Worm (Caenorhabditis elegans) whole organism, L1 larva: ENCODE results near the gene dct-19.

ENCODE experiments used
- F16B12.6 ChIP-seq: fragments of 150-350 bp; optimal IDR thresholded peaks from 2 replicates; lab custom pipeline; 2014; ENCODE audit warnings: missing biosample characterization, missing genetic modification characterization
- alr-1 ChIP-seq: fragments of 200-800 bp; sonication (Bioruptor generic); optimal IDR thresholded peaks from 2 replicates; lab custom pipeline; 2018; ENCODE audit warnings: borderline replicate concordance, mild to moderate bottlenecking, missing genetic modification characterization, missing compliant biosample characterization
- ceh-63 ChIP-seq: fragments of 200-800 bp; sonication (Bioruptor generic); optimal IDR thresholded peaks from 2 replicates; lab custom pipeline; 2018; ENCODE audit warnings: mild to moderate bottlenecking, missing genetic modification characterization, missing compliant biosample characterization
- ceh-88 ChIP-seq: fragments of 200-800 bp; sonication (Bioruptor generic); IDR thresholded peaks from 2 replicates; pipeline ENCODE4 v1.3.6; 2022; ENCODE audit warnings: missing genetic modification characterization, missing compliant biosample characterization
- dpl-1 ChIP-seq, 3 experiments: fragments of 150-350 bp in 2 of 3; sonication (generic microtip) in 1 of 3; optimal IDR thresholded peaks; 2 replicates each; lab custom pipeline; 2014 to 2017; ENCODE audit warnings: missing biosample characterization in 3 of 3, missing genetic modification characterization in 3 of 3, missing genetic modification reagents in 3 of 3
- efl-3 ChIP-seq: fragments of 200-800 bp; sonication (Bioruptor generic); optimal IDR thresholded peaks from 2 replicates; lab custom pipeline; 2018; ENCODE audit warnings: mild to moderate bottlenecking, missing genetic modification characterization, missing compliant biosample characterization
- egl-27 ChIP-seq, 2 experiments: fragments of 150-350 bp in 1 of 2; sonication (generic microtip); optimal IDR thresholded peaks; 3 replicates each; lab custom pipeline; 2017 to 2018; ENCODE audit warnings: missing biosample characterization in 2 of 2, missing genetic modification characterization in 2 of 2, missing genetic modification reagents in 2 of 2
- elt-2 ChIP-seq: sonication (generic microtip); optimal IDR thresholded peaks from 2 replicates; lab custom pipeline; 2016; ENCODE audit warnings: missing genetic modification characterization, mild to moderate bottlenecking, inconsistent platforms, missing compliant biosample characterization, missing genetic modification reagents
- elt-3 ChIP-seq, 6 experiments: fragments of 150-350 bp in 1 of 6; sonication (generic microtip); optimal IDR thresholded peaks; 2 replicates each; lab custom pipeline; 2017 to 2018; ENCODE audit warnings: missing biosample characterization in 6 of 6, missing genetic modification characterization in 6 of 6, inconsistent platforms in 1 of 6
- fkh-10 ChIP-seq: sonication (generic microtip); optimal IDR thresholded peaks from 2 replicates; lab custom pipeline; 2017; ENCODE audit warnings: missing biosample characterization, missing genetic modification reagents, missing genetic modification characterization
- fkh-4 ChIP-seq: sonication (generic microtip); optimal IDR thresholded peaks from 2 replicates; lab custom pipeline; 2016; ENCODE audit warnings: missing compliant biosample characterization, missing genetic modification characterization, borderline replicate concordance
- fos-1 ChIP-seq: fragments of 150-350 bp; optimal IDR thresholded peaks from 2 replicates; lab custom pipeline; 2014; ENCODE audit warnings: missing biosample characterization, missing genetic modification characterization
- hlh-4 ChIP-seq: sonication (generic microtip); optimal IDR thresholded peaks from 2 replicates; lab custom pipeline; 2016; ENCODE audit warnings: mild to moderate bottlenecking, missing genetic modification characterization, missing compliant biosample characterization
- lin-14 ChIP-seq: fragments of 200-800 bp; sonication (Bioruptor generic); optimal IDR thresholded peaks from 2 replicates; lab custom pipeline; 2018; ENCODE audit warnings: mild to moderate bottlenecking, missing genetic modification characterization, moderate library complexity, missing compliant biosample characterization
- lin-35 ChIP-seq, 2 experiments: fragments of 150-350 bp; optimal IDR thresholded peaks; 2 replicates each; lab custom pipeline; 2014; ENCODE audit warnings: missing biosample characterization in 2 of 2, missing genetic modification characterization in 2 of 2, missing genetic modification reagents in 2 of 2
- lin-39 ChIP-seq: fragments of 150-350 bp; optimal IDR thresholded peaks from 2 replicates; lab custom pipeline; 2014; ENCODE audit warnings: missing biosample characterization, missing genetic modification reagents, missing genetic modification characterization
- lsy-2 ChIP-seq, 2 experiments: fragments of 150-350 bp; optimal IDR thresholded peaks; 2 replicates each; lab custom pipeline; 2014; ENCODE audit warnings: missing biosample characterization in 2 of 2, missing genetic modification characterization in 2 of 2
- mdl-1 ChIP-seq, 2 experiments: fragments of 150-350 bp; optimal IDR thresholded peaks; 2 replicates each; lab custom pipeline; 2014 to 2017; ENCODE audit warnings: missing biosample characterization in 2 of 2, missing genetic modification characterization in 2 of 2, inconsistent platforms in 1 of 2
- nhr-12 ChIP-seq: sonication (generic microtip); optimal IDR thresholded peaks from 2 replicates; lab custom pipeline; 2017; ENCODE audit warnings: missing biosample characterization, missing genetic modification characterization
- nhr-28 ChIP-seq: fragments of 150-350 bp; optimal IDR thresholded peaks from 2 replicates; lab custom pipeline; 2014; ENCODE audit warnings: missing biosample characterization, missing genetic modification characterization
- nhr-47 ChIP-seq: sonication (generic microtip); optimal IDR thresholded peaks from 2 replicates; lab custom pipeline; 2016; ENCODE audit warnings: mild to moderate bottlenecking, missing genetic modification characterization, moderate library complexity, missing compliant biosample characterization
- nhr-77 ChIP-seq: fragments of 150-350 bp; optimal IDR thresholded peaks from 2 replicates; lab custom pipeline; 2014; ENCODE audit warnings: missing biosample characterization, missing genetic modification characterization
- nhr-85 ChIP-seq: sonication (generic microtip); peaks from one replicate; lab custom pipeline; 2016; ENCODE audit warnings: missing genetic modification characterization, inconsistent platforms, missing compliant biosample characterization
- skn-1 ChIP-seq: fragments of 150-350 bp; optimal IDR thresholded peaks from 2 replicates; lab custom pipeline; 2014; ENCODE audit warnings: missing biosample characterization, missing genetic modification characterization
- snpc-4 ChIP-seq: fragments of 150-350 bp; optimal IDR thresholded peaks from 2 replicates; lab custom pipeline; 2014; ENCODE audit warnings: missing biosample characterization, missing genetic modification characterization
- sptf-1 ChIP-seq: fragments of 150-350 bp; optimal IDR thresholded peaks from 2 replicates; lab custom pipeline; 2014; ENCODE audit warnings: missing biosample characterization, missing genetic modification characterization
- swsn-7 ChIP-seq: sonication (generic microtip); optimal IDR thresholded peaks from 2 replicates; lab custom pipeline; 2016; ENCODE audit warnings: missing genetic modification characterization, missing compliant biosample characterization
- tlp-1 ChIP-seq: fragments of 150-350 bp; optimal IDR thresholded peaks from 2 replicates; lab custom pipeline; 2014; ENCODE audit warnings: missing biosample characterization, missing genetic modification characterization
- unc-86 ChIP-seq: sonication (generic microtip); optimal IDR thresholded peaks from 2 replicates; lab custom pipeline; 2016; ENCODE audit warnings: missing genetic modification characterization, missing compliant biosample characterization
- vab-15 ChIP-seq: sonication (generic microtip); optimal IDR thresholded peaks from 2 replicates; lab custom pipeline; 2017; ENCODE audit warnings: missing genotype, mild to moderate bottlenecking, missing genetic modification characterization, missing compliant biosample characterization
- zip-4 ChIP-seq: fragments of 200-800 bp; sonication (Bioruptor generic); optimal IDR thresholded peaks from 2 replicates; lab custom pipeline; 2018; ENCODE audit warnings: mild to moderate bottlenecking, missing genetic modification characterization, moderate library complexity, missing compliant biosample characterization
- ztf-11 ChIP-seq, 2 experiments: sonication (generic microtip); optimal IDR thresholded peaks; 2 replicates each; lab custom pipeline; 2016 to 2017; ENCODE audit warnings: missing genetic modification characterization in 2 of 2, missing biosample characterization in 1 of 2, missing compliant biosample characterization in 1 of 2

The dct-19 gene

ce11 chrIV:12942633-12943032, at the start of gene dct-19:
TSS of gene dct-19 (plus strand) at chrIV:12942933.
- TF ChIP-seq nhr-28 (tag; lab: Kevin White, UChicago) (no peak), lin-39 (no peak), zip-4 (GFP tag; lab: Kevin White, UChicago) (no peak), lin-35 (GFP tag; optimal IDR thresholded peaks at IDR 0.05; lab: Kevin White, UChicago) (no peak)

- TF ChIP-seq nhr-85, result peak; percentile 6
- no peak for TF ChIP-seq alr-1 (tag; lab: Kevin White, UChicago)
- TF ChIP-seq sptf-1 (tag; lab: Kevin White, UChicago), result no peak
Observed at ce11 chrIV:12893166-12893565, 49.6 kb upstream of the dct-19 start, which contains the start of gene K08D8.12. TSS of gene K08D8.12 (plus strand) at chrIV:12893466.

- no peak for TF ChIP-seq tlp-1
- no peak for TF ChIP-seq egl-27 (tag; optimal IDR thresholded peaks at IDR 0.05; lab: Kevin White, UChicago)
- no peak for TF ChIP-seq lsy-2 (tag; optimal IDR thresholded peaks at IDR 0.05; lab: Kevin White, UChicago)
- no peak for TF ChIP-seq fkh-10 (GFP tag; lab: Kevin White, UChicago)
- TF ChIP-seq ztf-11 (tag; optimal IDR thresholded peaks at IDR 0.05; lab: Kevin White, UChicago), result no peak
- no peak for TF ChIP-seq fos-1 (tag; lab: Kevin White, UChicago)
- no peak for TF ChIP-seq nhr-77 (tag; lab: Kevin White, UChicago)
- TF ChIP-seq skn-1 (tag; lab: Kevin White, UChicago), result no peak
- no peak for TF ChIP-seq lin-39
- no peak for TF ChIP-seq ceh-88
- no peak for TF ChIP-seq nhr-47 (tag; lab: Kevin White, UChicago)
- TF ChIP-seq unc-86 (tag; lab: Kevin White, UChicago), result no peak
- no peak for TF ChIP-seq nhr-12 (tag; lab: Kevin White, UChicago)
- no peak for TF ChIP-seq elt-3 (tag; optimal IDR thresholded peaks at IDR 0.05; lab: Kevin White, UChicago)
- TF ChIP-seq efl-3 (GFP tag; lab: Kevin White, UChicago), result no peak
- TF ChIP-seq lin-14 (GFP tag; lab: Kevin White, UChicago), result no peak
- TF ChIP-seq vab-15 (tag; lab: Kevin White, UChicago), result no peak
- no peak for TF ChIP-seq swsn-7
Observed at ce11 chrIV:12894996-12895395, 47.7 kb upstream of the dct-19 start, which contains the start of gene K08D8.11. TSS of gene K08D8.11 (plus strand) at chrIV:12895296.

ce11 chrIV:12896371-12896882, 46.3 kb upstream of the dct-19 start, which contains the start of gene K08D8.7:
TSS of gene K08D8.7 (plus strand) at chrIV:12896832.
- TF ChIP-seq elt-2 (tag; lab: Kevin White, UChicago) (peak; percentile 58), lin-35 (GFP tag; optimal IDR thresholded peaks at IDR 0.05; lab: Kevin White, UChicago) (peak in 1 of 2 experiments; percentile 24), ztf-11 (tag; optimal IDR thresholded peaks at IDR 0.05; lab: Kevin White, UChicago) (no peak)

- TF ChIP-seq hlh-4 (tag; lab: Kevin White, UChicago), result no peak
- no peak for TF ChIP-seq ceh-63 (GFP tag; lab: Kevin White, UChicago)
- no peak for TF ChIP-seq F16B12.6
- TF ChIP-seq elt-3 (tag; optimal IDR thresholded peaks at IDR 0.05; lab: Kevin White, UChicago), result no peak
- no peak for TF ChIP-seq swsn-7
- no peak for TF ChIP-seq fkh-4 (tag; lab: Kevin White, UChicago)
- TF ChIP-seq dpl-1 (GFP tag; optimal IDR thresholded peaks at IDR 0.05; lab: Kevin White, UChicago), result no peak
- no peak for TF ChIP-seq snpc-4 (tag; lab: Kevin White, UChicago)
- no peak for TF ChIP-seq vab-15 (tag; lab: Kevin White, UChicago)
- no peak for TF ChIP-seq mdl-1 (tag; optimal IDR thresholded peaks at IDR 0.05; lab: Kevin White, UChicago)
Observed at ce11 chrIV:12897146-12897545, 45.6 kb upstream of the dct-19 start.
